Worm (Caenorhabditis elegans) whole organism, young adult: ENCODE data around the gene F19H6.5.

Source experiments
- T07F8.4 ChIP-seq: sonication (generic microtip); optimal IDR thresholded peaks from 2 replicates; lab custom pipeline; 2016; ENCODE audit warnings: mild to moderate bottlenecking, missing genetic modification characterization, moderate library complexity, missing compliant biosample characterization
- ama-1 ChIP-seq, 3 experiments: fragments of 150-350 bp in 1 of 3; sonication (generic microtip) in 2 of 3; optimal IDR thresholded peaks; 2 replicates each; lab custom pipeline; 2014 to 2018; ENCODE audit warnings: missing biosample characterization in 2 of 3, missing genetic modification characterization in 2 of 3, missing genetic modification reagents in 2 of 3
- efl-1 ChIP-seq: fragments of 150-350 bp; optimal IDR thresholded peaks from 2 replicates; lab custom pipeline; 2014; ENCODE audit warnings: missing biosample characterization, missing genetic modification reagents, missing genetic modification characterization
- fkh-3 ChIP-seq: sonication (generic microtip); optimal IDR thresholded peaks from 2 replicates; lab custom pipeline; 2016; ENCODE audit warnings: mild to moderate bottlenecking, missing genetic modification characterization, missing compliant biosample characterization
- nhr-120 ChIP-seq: fragments of 200-800 bp; sonication (Bioruptor generic); IDR thresholded peaks from 2 replicates; pipeline ENCODE4 v1.3.6; 2022; ENCODE audit warnings: missing genetic modification characterization, missing compliant biosample characterization
- sea-2 ChIP-seq: fragments of 200-800 bp; sonication (Bioruptor generic); IDR thresholded peaks from 2 replicates; pipeline ENCODE4 v1.3.6; 2022; ENCODE audit warnings: missing genetic modification characterization, missing compliant biosample characterization
- snpc-4 ChIP-seq, 5 experiments: fragments of 150-350 bp in 1 of 5; sonication (generic microtip) in 4 of 5; optimal IDR thresholded peaks; 2 replicates each; lab custom pipeline; 2014 to 2018; ENCODE audit warnings: missing genetic modification characterization in 5 of 5, missing biosample characterization in 3 of 5, antibody characterized with exemption in 2 of 5, mild to moderate bottlenecking in 2 of 5, missing compliant biosample characterization in 2 of 5, missing genotype in 2 of 5, moderate library complexity in 2 of 5, missing genetic modification reagents in 1 of 5
- sptf-2 ChIP-seq: fragments of 200-800 bp; sonication (Bioruptor generic); optimal IDR thresholded peaks from 2 replicates; lab custom pipeline; 2018; ENCODE audit warnings: mild to moderate bottlenecking, missing genetic modification characterization, missing compliant biosample characterization
- unc-62 ChIP-seq: fragments of 150-350 bp; optimal IDR thresholded peaks from 2 replicates; lab custom pipeline; 2014; ENCODE audit warnings: missing biosample characterization, missing genetic modification reagents, missing genetic modification characterization

ce11 chrX:12371321-12371720 is 6.6 kb upstream of the F19H6.5 start, which contains the start of gene rif-1.2:
- TF ChIP-seq snpc-4 (GFP tag; optimal IDR thresholded peaks at IDR 0.05; lab: Kevin White, UChicago) (no peak), snpc-4 (tag; optimal IDR thresholded peaks at IDR 0.05; lab: Kevin White, UChicago) (no peak), fkh-3 (no peak), efl-1 (GFP tag; lab: Kevin White, UChicago) (no peak), unc-62 (GFP tag; lab: Kevin White, UChicago) (no peak), sea-2 (no peak), nhr-120 (GFP tag; lab: Robert Waterston, UW) (no peak), ama-1 (optimal IDR thresholded peaks at IDR 0.05; lab: Kevin White, UChicago) (no peak), ama-1 (GFP tag; optimal IDR thresholded peaks at IDR 0.05; lab: Kevin White, UChicago) (no peak), T07F8.4 (tag; lab: Kevin White, UChicago) (no peak), sptf-2 (GFP tag; lab: Kevin White, UChicago) (no peak)
